Fruit fly (Drosophila melanogaster): ENCODE measurements around the gene cmpy.

The cmpy gene

DNA sequence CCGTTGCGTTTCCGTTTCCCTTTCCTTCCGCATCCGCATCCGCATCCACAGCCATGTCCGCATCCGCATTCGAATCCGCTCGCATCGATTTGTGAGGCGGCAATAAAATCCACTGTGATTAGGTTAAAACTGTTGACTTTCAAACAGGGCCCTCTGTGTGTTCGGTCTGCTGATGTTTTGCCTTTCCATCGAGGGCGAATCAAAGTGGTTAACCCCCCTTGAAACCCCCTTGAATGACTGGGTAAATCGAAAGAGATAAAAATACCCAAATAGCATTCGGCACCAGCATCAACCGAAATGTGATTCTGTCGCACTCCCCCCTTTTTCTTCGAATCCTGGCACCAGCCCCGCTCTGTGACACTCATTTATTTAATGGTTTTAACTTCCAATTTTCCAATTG, 34.0 kb upstream of the cmpy start:
- TF ChIP-seq HLH106 (tag; optimal IDR thresholded peaks at IDR 0.05) = no peak
- TF ChIP-seq rgr (GFP tag; optimal IDR thresholded peaks at IDR 0.05) = no peak
- TF ChIP-seq ey (GFP tag; optimal IDR thresholded peaks at IDR 0.05) = no peak
- no peak for TF ChIP-seq dsf (GFP tag; optimal IDR thresholded peaks at IDR 0.05; ENCODE audit: borderline replicate concordance)
- no peak for TF ChIP-seq OdsH (GFP tag; optimal IDR thresholded peaks at IDR 0.05)
- no peak for TF ChIP-seq Mio (GFP tag; optimal IDR thresholded peaks at IDR 0.05)
- no peak for TF ChIP-seq Dfd (GFP tag; optimal IDR thresholded peaks at IDR 0.05)
- TF ChIP-seq Hr83 (GFP tag; optimal IDR thresholded peaks at IDR 0.05; ENCODE audit: poor library complexity, severe bottlenecking) = no peak
- no peak for TF ChIP-seq Hr78 (GFP tag; optimal IDR thresholded peaks at IDR 0.05)
- TF ChIP-seq woc (GFP tag; optimal IDR thresholded peaks at IDR 0.05) = no peak
- no peak for TF ChIP-seq pan (optimal IDR thresholded peaks at IDR 0.05)
- TF ChIP-seq psq (GFP tag; optimal IDR thresholded peaks at IDR 0.05) = no peak
- no peak for TF ChIP-seq tai (GFP tag; optimal IDR thresholded peaks at IDR 0.05)
- no peak for TF ChIP-seq foxo (GFP tag; optimal IDR thresholded peaks at IDR 0.05)
- TF ChIP-seq br (GFP tag; optimal IDR thresholded peaks at IDR 0.05) = no peak
- no peak for TF ChIP-seq Jra (GFP tag; optimal IDR thresholded peaks at IDR 0.05)
- no peak for TF ChIP-seq Myc (optimal IDR thresholded peaks at IDR 0.05)
- TF ChIP-seq CG32264 (GFP tag; optimal IDR thresholded peaks at IDR 0.05) = no peak
- TF ChIP-seq Vsx2 (GFP tag; optimal IDR thresholded peaks at IDR 0.05; ENCODE audit: partially characterized antibody) = no peak
- TF ChIP-seq Hnf4 (GFP tag; optimal IDR thresholded peaks at IDR 0.05) = no peak

DNA sequence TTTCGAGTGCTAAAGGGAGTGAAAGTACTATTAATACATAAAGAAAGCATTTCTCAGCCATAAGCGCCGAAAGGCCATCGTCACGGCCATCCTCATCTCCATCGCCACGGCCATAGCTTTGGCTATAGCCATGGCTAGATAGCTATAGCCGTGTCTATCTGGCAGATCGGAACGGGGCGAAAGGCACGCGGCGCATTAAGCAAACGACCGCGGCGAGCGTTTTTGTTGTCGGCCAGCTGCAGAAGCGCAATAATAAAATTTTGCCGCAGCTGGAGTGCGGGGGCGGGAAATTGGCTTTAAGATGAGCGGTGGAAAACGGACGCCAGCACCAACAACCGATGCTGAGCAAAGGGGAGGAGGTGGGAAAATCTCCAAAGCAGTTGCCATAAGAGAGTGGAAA, 31.4 kb upstream of the cmpy start:
- no peak for TF ChIP-seq HLH106 (tag; optimal IDR thresholded peaks at IDR 0.05)
- no peak for TF ChIP-seq dmrt93B (GFP tag; optimal IDR thresholded peaks at IDR 0.05)
- TF ChIP-seq Mio (GFP tag; optimal IDR thresholded peaks at IDR 0.05) = no peak
- TF ChIP-seq usp (GFP tag; optimal IDR thresholded peaks at IDR 0.05) = no peak
- TF ChIP-seq brk (GFP tag; optimal IDR thresholded peaks at IDR 0.05) = no peak
- TF ChIP-seq foxo (GFP tag; optimal IDR thresholded peaks at IDR 0.05) = no peak

DNA sequence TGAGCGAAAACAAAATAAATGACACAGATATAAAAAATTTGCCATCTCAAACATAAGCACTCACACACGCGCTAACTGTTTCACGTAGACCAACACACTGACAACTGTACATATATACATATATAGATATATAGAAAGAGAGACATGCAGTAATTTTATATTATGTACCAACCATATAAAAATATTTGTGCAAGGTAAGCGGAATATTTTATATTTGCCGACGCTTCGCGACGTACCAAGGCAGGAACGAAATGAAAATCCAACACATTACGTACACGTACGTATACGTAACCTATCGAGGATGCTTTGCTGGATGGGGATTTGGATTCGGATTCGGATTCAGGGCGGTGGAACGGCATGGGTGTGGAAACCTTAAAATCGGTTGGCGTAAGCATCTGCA, 29.6 kb upstream of the cmpy start:
- TF ChIP-seq usp (GFP tag; optimal IDR thresholded peaks at IDR 0.05) (no peak), Hr78 (GFP tag; optimal IDR thresholded peaks at IDR 0.05) (no peak), dl (GFP tag; optimal IDR thresholded peaks at IDR 0.05; ENCODE audit: insufficient read depth in 1 of 2, partially characterized antibody in 2 of 2) (no peak), Mio (GFP tag; optimal IDR thresholded peaks at IDR 0.05) (no peak)

DNA sequence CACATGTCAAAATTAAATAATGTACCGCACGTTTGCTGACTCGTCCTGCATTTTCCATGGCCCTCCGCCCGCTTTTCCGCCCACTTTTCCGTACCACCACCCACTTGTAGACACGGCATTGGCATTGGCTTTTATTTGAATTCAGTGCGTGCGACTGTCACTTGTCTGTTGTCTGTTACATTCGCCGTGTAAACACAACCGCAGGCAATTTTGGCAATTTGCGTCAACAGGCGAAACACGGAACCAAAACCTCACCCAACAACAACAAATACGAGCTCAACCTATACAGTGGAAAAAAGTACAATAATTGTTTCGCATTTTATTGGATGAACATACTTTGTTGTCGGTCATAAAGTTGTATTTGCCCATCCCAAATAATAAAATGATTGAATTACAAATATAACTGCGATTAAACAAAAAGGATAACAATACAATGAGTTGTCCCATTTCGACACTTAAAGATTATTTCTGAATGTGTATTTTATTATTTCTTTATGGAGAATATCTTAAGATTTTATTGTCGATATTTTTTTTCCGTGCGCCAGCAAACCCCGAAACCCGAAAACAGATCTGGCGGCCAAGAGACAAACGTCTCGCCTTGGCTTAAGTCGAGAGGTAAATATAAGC, 28.4 kb upstream of the cmpy start:
- no peak for TF ChIP-seq dsf (GFP tag; optimal IDR thresholded peaks at IDR 0.05; ENCODE audit: borderline replicate concordance)
- no peak for TF ChIP-seq Dif (GFP tag; optimal IDR thresholded peaks at IDR 0.05; ENCODE audit: partially characterized antibody)
- no peak for TF ChIP-seq Vsx2 (GFP tag; optimal IDR thresholded peaks at IDR 0.05; ENCODE audit: partially characterized antibody)
- TF ChIP-seq usp (GFP tag; optimal IDR thresholded peaks at IDR 0.05) = no peak
- TF ChIP-seq tai (GFP tag; optimal IDR thresholded peaks at IDR 0.05) = no peak
- no peak for TF ChIP-seq Mio (GFP tag; optimal IDR thresholded peaks at IDR 0.05)
- no peak for TF ChIP-seq lola (GFP tag; optimal IDR thresholded peaks at IDR 0.05)
- TF ChIP-seq jim (GFP tag; optimal IDR thresholded peaks at IDR 0.05) = no peak
- no peak for TF ChIP-seq sv (GFP tag; optimal IDR thresholded peaks at IDR 0.05)
- no peak for TF ChIP-seq psq (GFP tag; optimal IDR thresholded peaks at IDR 0.05)
- TF ChIP-seq ey (GFP tag; optimal IDR thresholded peaks at IDR 0.05) = no peak
- no peak for TF ChIP-seq woc (GFP tag; optimal IDR thresholded peaks at IDR 0.05)
- peak in 1 of 2 experiments; percentile 17 for TF ChIP-seq foxo (GFP tag; optimal IDR thresholded peaks at IDR 0.05)
- no peak for TF ChIP-seq Jra (GFP tag; optimal IDR thresholded peaks at IDR 0.05)
- TF ChIP-seq brk (GFP tag; optimal IDR thresholded peaks at IDR 0.05) = no peak
- TF ChIP-seq CrebA (GFP tag; optimal IDR thresholded peaks at IDR 0.05; ENCODE audit: borderline replicate concordance) = no peak
- no peak for TF ChIP-seq dl (GFP tag; optimal IDR thresholded peaks at IDR 0.05; ENCODE audit: insufficient read depth in 1 of 2, partially characterized antibody in 2 of 2)
- no peak for TF ChIP-seq br (GFP tag; optimal IDR thresholded peaks at IDR 0.05)
- TF ChIP-seq Rel (GFP tag; optimal IDR thresholded peaks at IDR 0.05) = no peak
- TF ChIP-seq Rel (tag; optimal IDR thresholded peaks at IDR 0.05) = no peak
- TF ChIP-seq Sp1 (GFP tag; optimal IDR thresholded peaks at IDR 0.05) = peak; percentile 8
- TF ChIP-seq Hnf4 (GFP tag; optimal IDR thresholded peaks at IDR 0.05) = no peak
- no peak for TF ChIP-seq dmrt93B (GFP tag; optimal IDR thresholded peaks at IDR 0.05)
- no peak for TF ChIP-seq Hr83 (GFP tag; optimal IDR thresholded peaks at IDR 0.05; ENCODE audit: poor library complexity, severe bottlenecking)
- TF ChIP-seq OdsH (GFP tag; optimal IDR thresholded peaks at IDR 0.05) = no peak
- TF ChIP-seq Hr78 (GFP tag; optimal IDR thresholded peaks at IDR 0.05) = no peak
- no peak for TF ChIP-seq N (GFP tag; optimal IDR thresholded peaks at IDR 0.05)
- TF ChIP-seq sage (GFP tag; optimal IDR thresholded peaks at IDR 0.05) = no peak
- TF ChIP-seq pan (optimal IDR thresholded peaks at IDR 0.05) = no peak
- no peak for TF ChIP-seq Abd-B (GFP tag; optimal IDR thresholded peaks at IDR 0.05)
- TF ChIP-seq HLH106 (tag; optimal IDR thresholded peaks at IDR 0.05) = peak; percentile 21
- TF ChIP-seq fru (GFP tag; optimal IDR thresholded peaks at IDR 0.05) = peak; percentile 36
- TF ChIP-seq Dfd (GFP tag; optimal IDR thresholded peaks at IDR 0.05) = no peak
- no peak for TF ChIP-seq CG32264 (GFP tag; optimal IDR thresholded peaks at IDR 0.05)
- TF ChIP-seq h (GFP tag; optimal IDR thresholded peaks at IDR 0.05) = peak; percentile 20
- TF ChIP-seq GATAd (GFP tag; optimal IDR thresholded peaks at IDR 0.05) = no peak
- no peak for TF ChIP-seq CG9705 (GFP tag; optimal IDR thresholded peaks at IDR 0.05)
- peak; percentile 3 for TF ChIP-seq rgr (GFP tag; optimal IDR thresholded peaks at IDR 0.05)
- TF ChIP-seq Myc (optimal IDR thresholded peaks at IDR 0.05) = no peak
